Worm (Caenorhabditis elegans) whole organism, L3 larva: ENCODE data around the gene R12B2.7.

Source experiments
- eor-1 ChIP-seq, 2 experiments: fragments of 150-350 bp; optimal IDR thresholded peaks; 2 replicates each; lab custom pipeline; 2014 to 2018; ENCODE audit warnings: missing biosample characterization in 2 of 2, missing genetic modification characterization in 2 of 2
- nhr-12 ChIP-seq: fragments of 150-350 bp; optimal IDR thresholded peaks from 2 replicates; lab custom pipeline; 2014; ENCODE audit warnings: missing biosample characterization, missing genetic modification characterization
- pha-4 ChIP-seq: fragments of 150-350 bp; optimal IDR thresholded peaks from 2 replicates; lab custom pipeline; 2014; ENCODE audit warnings: missing biosample characterization, missing genetic modification reagents, missing genetic modification characterization

- TF ChIP-seq nhr-12 (tag; lab: Kevin White, UChicago) = no peak
- no peak for TF ChIP-seq eor-1 (tag; optimal IDR thresholded peaks at IDR 0.05; lab: Kevin White, UChicago)
- no peak for TF ChIP-seq pha-4 (tag; lab: Kevin White, UChicago)
Measured at ce11 chrIII:5824450-5824972, 9.7 kb downstream of the R12B2.7 start.
